Fruit fly (Drosophila melanogaster) whole organism, embryonic: ENCODE results near the gene Tengl1.

Experiments used
- Asciz ChIP-seq: fragments of 200-800 bp; sonication (Bioruptor generic); optimal IDR thresholded peaks from 2 replicates; lab custom pipeline; 2017; ENCODE audit warnings: missing biosample characterization, mild to moderate bottlenecking, missing genetic modification characterization, missing genetic modification reagents
- Blimp-1 ChIP-seq: fragments of 200-800 bp; sonication (Bioruptor generic); optimal IDR thresholded peaks from 3 replicates; lab custom pipeline; 2018; ENCODE audit warnings: missing biosample characterization, missing genetic modification characterization, mild to moderate bottlenecking, moderate library complexity, missing genetic modification reagents
- CG10431 ChIP-seq: fragments of 200-800 bp; sonication (Bioruptor generic); optimal IDR thresholded peaks from 3 replicates; lab custom pipeline; 2018; ENCODE audit warnings: missing biosample characterization, mild to moderate bottlenecking, missing genetic modification characterization
- CG10959 ChIP-seq: fragments of 200-800 bp; sonication (Bioruptor generic); IDR thresholded peaks from 2 replicates; pipeline ENCODE4 v1.3.6; 2022; ENCODE audit warnings: missing biosample characterization, missing genetic modification characterization
- CG15011 ChIP-seq: fragments of 200-800 bp; sonication (Bioruptor generic); optimal IDR thresholded peaks from 3 replicates; lab custom pipeline; 2018; ENCODE audit warnings: missing biosample characterization, mild to moderate bottlenecking, missing genetic modification characterization
- CG15269 ChIP-seq: fragments of 200-800 bp; sonication (Bioruptor generic); optimal IDR thresholded peaks from 2 replicates; lab custom pipeline; 2018; ENCODE audit warnings: missing biosample characterization, mild to moderate bottlenecking, missing genetic modification characterization, moderate library complexity
- CG16863 ChIP-seq: fragments of 200-800 bp; sonication (Bioruptor generic); optimal IDR thresholded peaks from 3 replicates; lab custom pipeline; 2016; ENCODE audit warnings: missing biosample characterization, missing genetic modification characterization
- CG17612 ChIP-seq: fragments of 200-800 bp; sonication (Bioruptor generic); IDR thresholded peaks from 2 replicates; pipeline ENCODE4 v1.3.6; 2022; ENCODE audit warnings: missing biosample characterization, missing genetic modification characterization
- CG17912 ChIP-seq: fragments of 200-800 bp; sonication (Bioruptor generic); optimal IDR thresholded peaks from 2 replicates; lab custom pipeline; 2018; ENCODE audit warnings: missing biosample characterization, mild to moderate bottlenecking, missing genetic modification characterization
- CG2712 ChIP-seq: fragments of 200-800 bp; optimal IDR thresholded peaks from 3 replicates; lab custom pipeline; 2019; ENCODE audit warnings: missing biosample characterization, mild to moderate bottlenecking, missing genetic modification characterization, moderate library complexity
- CG30431 ChIP-seq: fragments of 200-800 bp; sonication (Bioruptor generic); optimal IDR thresholded peaks from 2 replicates; lab custom pipeline; 2017; ENCODE audit warnings: missing biosample characterization, missing genetic modification characterization
- CG32767 ChIP-seq: fragments of 200-800 bp; sonication (Bioruptor generic); IDR thresholded peaks from 2 replicates; pipeline ENCODE4 v1.3.6; 2022; ENCODE audit warnings: missing biosample characterization, missing genetic modification characterization
- CG3847 ChIP-seq: fragments of 200-800 bp; sonication (Bioruptor generic); IDR thresholded peaks from 2 replicates; pipeline ENCODE4 v1.3.6; 2022; ENCODE audit warnings: missing biosample characterization, missing genetic modification characterization
- CG4424 ChIP-seq: fragments of 200-800 bp; sonication (Bioruptor generic); optimal IDR thresholded peaks from 3 replicates; lab custom pipeline; 2016; ENCODE audit warnings: missing biosample characterization, missing genetic modification characterization
- CG5953 ChIP-seq: fragments of 200-800 bp; sonication (Bioruptor generic); IDR thresholded peaks from 2 replicates; pipeline ENCODE4 v1.3.6; 2022; ENCODE audit warnings: missing biosample characterization, missing genetic modification characterization
- CG6765 ChIP-seq: fragments of 200-800 bp; sonication (Bioruptor generic); optimal IDR thresholded peaks from 3 replicates; lab custom pipeline; 2017; ENCODE audit warnings: missing biosample characterization, mild to moderate bottlenecking, missing genetic modification characterization
- CG6791 ChIP-seq: fragments of 200-800 bp; sonication (Bioruptor generic); IDR thresholded peaks from 3 replicates; pipeline ENCODE4 v1.3.6; 2022; ENCODE audit warnings: missing biosample characterization, missing genetic modification characterization; ENCODE audit not compliant: partially characterized antibody
- CG7963 ChIP-seq: fragments of 200-800 bp; sonication (Bioruptor generic); IDR thresholded peaks from 3 replicates; pipeline ENCODE4 v1.3.6; 2022; ENCODE audit warnings: missing biosample characterization, missing genetic modification characterization; ENCODE audit not compliant: partially characterized antibody
- CG7987 ChIP-seq: fragments of 200-800 bp; sonication (Bioruptor generic); optimal IDR thresholded peaks from 2 replicates; lab custom pipeline; 2018; ENCODE audit warnings: missing biosample characterization, mild to moderate bottlenecking, missing genetic modification characterization, moderate library complexity
- CG8944 ChIP-seq: fragments of 200-800 bp; sonication (Bioruptor generic); optimal IDR thresholded peaks from 3 replicates; lab custom pipeline; 2016; ENCODE audit warnings: missing biosample characterization, missing genetic modification characterization
- CG9609 ChIP-seq: fragments of 200-800 bp; sonication (Bioruptor generic); optimal IDR thresholded peaks from 3 replicates; lab custom pipeline; 2016; ENCODE audit warnings: missing biosample characterization, missing genetic modification characterization
- CG9797 ChIP-seq: fragments of 200-800 bp; sonication (Bioruptor generic); optimal IDR thresholded peaks from 3 replicates; lab custom pipeline; 2018; ENCODE audit warnings: missing biosample characterization, mild to moderate bottlenecking, missing genetic modification characterization
- Chrac-16 ChIP-seq: fragments of 200-800 bp; sonication (Bioruptor generic); optimal IDR thresholded peaks from 3 replicates; lab custom pipeline; 2016; ENCODE audit warnings: missing biosample characterization, missing genetic modification characterization
- D19A ChIP-seq: fragments of 200-800 bp; optimal IDR thresholded peaks from 3 replicates; lab custom pipeline; 2019; ENCODE audit warnings: missing biosample characterization, mild to moderate bottlenecking, missing genetic modification characterization, moderate library complexity
- Dbx ChIP-seq: fragments of 200-800 bp; sonication (Bioruptor generic); IDR thresholded peaks from 3 replicates; pipeline ENCODE4 v1.3.6; 2022; ENCODE audit warnings: missing biosample characterization, missing genetic modification characterization
- E2f2 ChIP-seq: fragments of 200-800 bp; sonication (Bioruptor generic); IDR thresholded peaks from 2 replicates; pipeline ENCODE4 v1.3.6; 2022; ENCODE audit warnings: missing biosample characterization, missing genetic modification characterization
- HLHmδ ChIP-seq: fragments of 200-800 bp; sonication (Bioruptor generic); optimal IDR thresholded peaks from 2 replicates; lab custom pipeline; 2018; ENCODE audit warnings: missing biosample characterization, mild to moderate bottlenecking, missing genetic modification characterization, moderate library complexity
- Hmx ChIP-seq: fragments of 200-800 bp; sonication (Bioruptor generic); optimal IDR thresholded peaks from 2 replicates; lab custom pipeline; 2016; ENCODE audit warnings: missing biosample characterization, missing genetic modification characterization
- Max ChIP-seq: fragments of 200-800 bp; sonication (Bioruptor generic); optimal IDR thresholded peaks from 2 replicates; lab custom pipeline; 2016; ENCODE audit warnings: missing biosample characterization, mild to moderate bottlenecking, missing genetic modification characterization
- Neu2 ChIP-seq: fragments of 200-800 bp; sonication (Bioruptor generic); optimal IDR thresholded peaks from 3 replicates; lab custom pipeline; 2016; ENCODE audit warnings: missing biosample characterization, missing genetic modification characterization, borderline replicate concordance
- Nf-YA ChIP-seq: fragments of 200-800 bp; sonication (Bioruptor generic); IDR thresholded peaks from 2 replicates; pipeline ENCODE4 v1.3.6; 2022; ENCODE audit warnings: missing biosample characterization, missing genetic modification characterization
- Optix ChIP-seq: fragments of 200-800 bp; sonication (Bioruptor generic); IDR thresholded peaks from 3 replicates; pipeline ENCODE4 v1.3.6; 2022; ENCODE audit warnings: missing biosample characterization, missing genetic modification characterization
- Rfx ChIP-seq: fragments of 200-800 bp; sonication (Bioruptor generic); IDR thresholded peaks from 2 replicates; pipeline ENCODE4 v1.3.6; 2022; ENCODE audit warnings: missing biosample characterization, missing genetic modification characterization
- ato ChIP-seq: fragments of 200-800 bp; sonication (Bioruptor generic); IDR thresholded peaks from 2 replicates; pipeline ENCODE4 v1.3.6; 2022; ENCODE audit warnings: missing biosample characterization, missing genetic modification characterization; ENCODE audit not compliant: partially characterized antibody
- cg ChIP-seq: fragments of 200-800 bp; sonication (Bioruptor generic); optimal IDR thresholded peaks from 3 replicates; lab custom pipeline; 2019; ENCODE audit warnings: missing biosample characterization, mild to moderate bottlenecking, missing genetic modification characterization, moderate library complexity
- chinmo ChIP-seq: fragments of 200-800 bp; sonication (Bioruptor generic); IDR thresholded peaks from 4 replicates; pipeline ENCODE4 v1.3.6; 2022; ENCODE audit warnings: missing biosample characterization, missing genetic modification characterization; ENCODE audit not compliant: partially characterized antibody
- corto ChIP-seq: fragments of 200-800 bp; sonication (Bioruptor generic); optimal IDR thresholded peaks from 2 replicates; lab custom pipeline; 2016; ENCODE audit warnings: missing biosample characterization, mild to moderate bottlenecking, missing genetic modification characterization, moderate library complexity
- disco-r ChIP-seq: fragments of 200-800 bp; sonication (Bioruptor generic); optimal IDR thresholded peaks from 2 replicates; lab custom pipeline; 2016; ENCODE audit warnings: missing biosample characterization, missing genetic modification characterization
- ewg ChIP-seq: fragments of 200-800 bp; sonication (Bioruptor generic); optimal IDR thresholded peaks from 3 replicates; lab custom pipeline; 2017; ENCODE audit warnings: mild to moderate bottlenecking, missing biosample characterization, missing genetic modification reagents, missing genetic modification characterization
- fd3F ChIP-seq: fragments of 200-800 bp; sonication (Bioruptor generic); optimal IDR thresholded peaks from 2 replicates; lab custom pipeline; 2018; ENCODE audit warnings: missing biosample characterization, mild to moderate bottlenecking, missing genetic modification characterization, moderate library complexity
- grau ChIP-seq: fragments of 200-800 bp; optimal IDR thresholded peaks from 3 replicates; lab custom pipeline; 2019; ENCODE audit warnings: missing biosample characterization, mild to moderate bottlenecking, missing genetic modification characterization, moderate library complexity
- gsb ChIP-seq: fragments of 200-800 bp; sonication (Bioruptor generic); IDR thresholded peaks from 2 replicates; pipeline ENCODE4 v1.3.6; 2022; ENCODE audit warnings: missing biosample characterization, missing genetic modification characterization
- hb ChIP-seq: fragments of 200-800 bp; sonication (Bioruptor generic); IDR thresholded peaks from 3 replicates; pipeline ENCODE4 v1.3.6; 2022; ENCODE audit warnings: missing biosample characterization, missing genetic modification characterization; ENCODE audit not compliant: partially characterized antibody
- insv ChIP-seq, 2 experiments: fragments of 200-800 bp; sonication (Bioruptor generic); optimal IDR thresholded peaks; 3 replicates each; lab custom pipeline; 2016 to 2018; ENCODE audit warnings: missing biosample characterization in 2 of 2, missing genetic modification characterization in 2 of 2
- kay ChIP-seq: fragments of 200-800 bp; sonication (Bioruptor generic); optimal IDR thresholded peaks from 2 replicates; lab custom pipeline; 2016; ENCODE audit warnings: missing biosample characterization, missing genetic modification characterization
- mam ChIP-seq: fragments of 200-800 bp; sonication (Bioruptor generic); optimal IDR thresholded peaks from 3 replicates; lab custom pipeline; 2016; ENCODE audit warnings: missing biosample characterization, missing genetic modification characterization
- slou ChIP-seq: fragments of 200-800 bp; sonication (Bioruptor generic); optimal IDR thresholded peaks from 3 replicates; lab custom pipeline; 2016; ENCODE audit warnings: missing biosample characterization, missing genetic modification characterization
- sug ChIP-seq: fragments of 200-800 bp; optimal IDR thresholded peaks from 2 replicates; lab custom pipeline; 2019; ENCODE audit warnings: missing biosample characterization, mild to moderate bottlenecking, missing genetic modification characterization, moderate library complexity
- trh ChIP-seq: fragments of 200-800 bp; sonication (Bioruptor generic); optimal IDR thresholded peaks from 2 replicates; lab custom pipeline; 2016; ENCODE audit warnings: missing biosample characterization, missing genetic modification characterization
- wek ChIP-seq: fragments of 200-800 bp; sonication (Bioruptor generic); optimal IDR thresholded peaks from 3 replicates; lab custom pipeline; 2018; ENCODE audit warnings: missing biosample characterization, mild to moderate bottlenecking, missing genetic modification characterization, moderate library complexity

The Tengl1 gene

dm6 chr2L:2201107-2201561, 39.3 kb downstream of the Tengl1 start (continued):
- TF ChIP-seq CG3847 (GFP tag; lab: Robert Waterston, UW), result peak; percentile 44
- 0 out of 2 replicates have a peak, but pooled peaks have one; percentile 39 for TF ChIP-seq CG5953 (GFP tag; lab: Robert Waterston, UW)
- TF ChIP-seq sug (tag; lab: Kevin White, UChicago), result peak; percentile 32
- TF ChIP-seq Blimp-1 (GFP tag; lab: Kevin White, UChicago), result peak; percentile 91
- TF ChIP-seq grau (tag; lab: Kevin White, UChicago), result peak; percentile 75
- TF ChIP-seq CG15269 (tag; lab: Kevin White, UChicago), result peak; percentile 50
- TF ChIP-seq Dbx (GFP tag; lab: Robert Waterston, UW), result no peak
- TF ChIP-seq CG7987 (GFP tag; lab: Kevin White, UChicago), result peak; percentile 59
- peak; percentile 67; the same call in 1 of the 2 replicates for TF ChIP-seq Nf-YA
- TF ChIP-seq Neu2 (GFP tag; lab: Kevin White, UChicago), result no peak
- TF ChIP-seq CG6791 (GFP tag; lab: Robert Waterston, UW), result no peak
- peak; percentile 90 for TF ChIP-seq CG4424 (GFP tag; lab: Kevin White, UChicago)
- peak; percentile 53 for TF ChIP-seq disco-r (GFP tag; lab: Kevin White, UChicago)
- TF ChIP-seq insv (GFP tag; optimal IDR thresholded peaks at IDR 0.05; lab: Kevin White, UChicago), result no peak
- TF ChIP-seq CG9797 (GFP tag; lab: Kevin White, UChicago), result peak; percentile 8
- TF ChIP-seq gsb (GFP tag; lab: Robert Waterston, UW), result no peak
- no peak for TF ChIP-seq cg (GFP tag; lab: Kevin White, UChicago)
- peak; percentile 81 for TF ChIP-seq Max (GFP tag; lab: Kevin White, UChicago)
- TF ChIP-seq Optix (GFP tag; lab: Robert Waterston, UW), result peak; percentile 75
- TF ChIP-seq CG9609 (GFP tag; lab: Kevin White, UChicago), result peak; percentile 44
- TF ChIP-seq CG17612, result no peak
- TF ChIP-seq CG2712, result peak; percentile 94
- TF ChIP-seq CG8944 (GFP tag; lab: Kevin White, UChicago), result peak; percentile 60
- peak; percentile 42 for TF ChIP-seq corto
- no peak for TF ChIP-seq CG7963 (GFP tag; lab: Robert Waterston, UW)
- TF ChIP-seq CG6765 (GFP tag; lab: Kevin White, UChicago), result no peak
- TF ChIP-seq HLHmδ (GFP tag; lab: Kevin White, UChicago), result no peak
- no peak for TF ChIP-seq chinmo (GFP tag; lab: Robert Waterston, UW)
- 0 out of 2 replicates have a peak, but pooled peaks have one; percentile 24 for TF ChIP-seq Rfx (GFP tag; lab: Robert Waterston, UW)
- no peak for TF ChIP-seq ato (GFP tag; lab: Robert Waterston, UW)
- TF ChIP-seq CG10431, result peak; percentile 88
- peak; percentile 53 for TF ChIP-seq slou (GFP tag; lab: Kevin White, UChicago)
- TF ChIP-seq wek, result peak; percentile 66
- peak; percentile 69 for TF ChIP-seq trh (GFP tag; lab: Kevin White, UChicago)
- peak; percentile 75 for TF ChIP-seq CG30431 (GFP tag; lab: Kevin White, UChicago)
- TF ChIP-seq E2f2, result peak; percentile 40; the same call in 1 of the 2 replicates
- TF ChIP-seq Chrac-16 (GFP tag; lab: Kevin White, UChicago), result peak; percentile 78
- peak; percentile 85 for TF ChIP-seq D19A (tag; lab: Kevin White, UChicago)
- TF ChIP-seq mam (GFP tag; lab: Kevin White, UChicago), result peak; percentile 19
- TF ChIP-seq CG10959 (GFP tag; lab: Robert Waterston, UW), result peak; percentile 76
- TF ChIP-seq CG15011 (GFP tag; lab: Kevin White, UChicago), result peak; percentile 63
- TF ChIP-seq CG17912 (GFP tag; lab: Kevin White, UChicago), result peak; percentile 43
- TF ChIP-seq CG16863 (GFP tag; lab: Kevin White, UChicago), result peak; percentile 73
- peak; percentile 23 for TF ChIP-seq fd3F (GFP tag; lab: Kevin White, UChicago)
- TF ChIP-seq kay (GFP tag; lab: Kevin White, UChicago), result peak; percentile 34
- no peak for TF ChIP-seq Hmx (GFP tag; lab: Kevin White, UChicago)
- peak; percentile 95 for TF ChIP-seq Asciz (GFP tag; lab: Kevin White, UChicago)
- peak; percentile 55; the same call in 1 of the 2 replicates for TF ChIP-seq CG32767
- TF ChIP-seq hb, result no peak
- TF ChIP-seq ewg, result peak; percentile 84
